Fruit fly (Drosophila melanogaster) whole organism: ENCODE results near the gene bigmax.

Experiments used
- CG8478 ChIP-seq: fragments of >200 bp; optimal IDR thresholded peaks from 2 replicates; lab custom pipeline; 2018; ENCODE audit warnings: inconsistent platforms
- Dll ChIP-seq: fragments of >200 bp; optimal IDR thresholded peaks from 2 replicates; lab custom pipeline; 2017
- EcR ChIP-seq, 2 experiments: fragments of >200 bp; optimal IDR thresholded peaks; 2 replicates each; lab custom pipeline; 2017; ENCODE audit warnings: missing biosample characterization in 2 of 2, missing genetic modification characterization in 2 of 2, missing genetic modification reagents in 2 of 2
- pan ChIP-seq: fragments of >200 bp; optimal IDR thresholded peaks from 2 replicates; lab custom pipeline; 2017
- psq ChIP-seq: fragments of >200 bp; optimal IDR thresholded peaks from 2 replicates; lab custom pipeline; 2017
- usp ChIP-seq: fragments of >200 bp; optimal IDR thresholded peaks from 2 replicates; lab custom pipeline; 2017; ENCODE audit warnings: missing biosample characterization, missing genetic modification characterization, mixed read lengths

- TF ChIP-seq psq (lab: Kevin White, UChicago) (no peak), EcR (GFP tag; optimal IDR thresholded peaks at IDR 0.05; lab: Kevin White, UChicago) (no peak), pan (lab: Kevin White, UChicago) (no peak), usp (no peak), Dll (lab: Kevin White, UChicago) (no peak), CG8478 (lab: Kevin White, UChicago) (no peak)
Observed at dm6 chr3R:27294113-27294512, 5.8 kb upstream of the bigmax start.
